Worm (Caenorhabditis elegans) whole organism, young adult: Measurements from ENCODE around the gene R10F2.5.

ENCODE experiments used
- B0019.2 ChIP-seq: fragments of 200-800 bp; sonication (Bioruptor generic); conservative IDR thresholded peaks from 2 replicates; pipeline ENCODE4 v1.3.6; 2022; ENCODE audit warnings: missing genetic modification reagents, missing genetic modification characterization, missing compliant biosample characterization
- B0261.1 ChIP-seq: sonication (generic microtip); optimal IDR thresholded peaks from 2 replicates; lab custom pipeline; 2016; ENCODE audit warnings: mild to moderate bottlenecking, missing genetic modification characterization, moderate library complexity, missing compliant biosample characterization
- F33H1.4 ChIP-seq: fragments of 200-800 bp; sonication (Bioruptor generic); IDR thresholded peaks from 2 replicates; pipeline ENCODE4 v1.3.6; 2022; ENCODE audit warnings: missing genetic modification reagents, missing genetic modification characterization, missing compliant biosample characterization
- F37B4.10 ChIP-seq: fragments of 200-800 bp; sonication (Bioruptor generic); IDR thresholded peaks from 2 replicates; pipeline ENCODE4 v1.3.6; 2022; ENCODE audit warnings: missing genetic modification characterization, missing compliant biosample characterization
- K11D2.4 ChIP-seq: fragments of 200-800 bp; sonication (Bioruptor generic); IDR thresholded peaks from 2 replicates; pipeline ENCODE4 v1.3.6; 2022; ENCODE audit warnings: missing genetic modification reagents, missing genetic modification characterization, missing compliant biosample characterization
- T26A5.8 ChIP-seq: sonication (generic microtip); optimal IDR thresholded peaks from 2 replicates; lab custom pipeline; 2016; ENCODE audit warnings: missing genetic modification characterization, missing compliant biosample characterization
- Y53G8AR.9 ChIP-seq: fragments of 200-800 bp; sonication (Bioruptor generic); conservative IDR thresholded peaks from 2 replicates; pipeline ENCODE4 v1.3.6; 2022; ENCODE audit warnings: missing genetic modification reagents, missing genetic modification characterization, missing compliant biosample characterization
- Y56A3A.18 ChIP-seq: fragments of 200-800 bp; sonication (Bioruptor generic); IDR thresholded peaks from 2 replicates; pipeline ENCODE4 v1.3.6; 2022; ENCODE audit warnings: missing genetic modification reagents, missing genetic modification characterization, missing compliant biosample characterization
- aptf-2 ChIP-seq: fragments of 200-800 bp; sonication (Bioruptor generic); conservative IDR thresholded peaks from 2 replicates; pipeline ENCODE4 v1.3.6; 2022; ENCODE audit warnings: missing genetic modification reagents, missing genetic modification characterization, missing compliant biosample characterization
- athp-1 ChIP-seq: sonication (generic microtip); optimal IDR thresholded peaks from 2 replicates; lab custom pipeline; 2017; ENCODE audit warnings: mild to moderate bottlenecking, missing genetic modification characterization, missing compliant biosample characterization
- attf-5 ChIP-seq: fragments of 200-800 bp; sonication (Bioruptor generic); optimal IDR thresholded peaks from 2 replicates; lab custom pipeline; 2018; ENCODE audit warnings: mild to moderate bottlenecking, missing genetic modification characterization, missing compliant biosample characterization
- attf-6 ChIP-seq: fragments of 200-800 bp; sonication (Bioruptor generic); IDR thresholded peaks from 2 replicates; pipeline ENCODE4 v1.3.6; 2022; ENCODE audit warnings: missing genetic modification reagents, missing genetic modification characterization, missing compliant biosample characterization
- cebp-2 ChIP-seq: fragments of 200-800 bp; sonication (Bioruptor generic); IDR thresholded peaks from 2 replicates; pipeline ENCODE4 v1.3.6; 2022; ENCODE audit warnings: missing genetic modification characterization, missing compliant biosample characterization
- ceh-100 ChIP-seq: fragments of 200-800 bp; sonication (Bioruptor generic); IDR thresholded peaks from 2 replicates; pipeline ENCODE4 v1.3.6; 2022; ENCODE audit warnings: missing genetic modification reagents, missing genetic modification characterization, missing compliant biosample characterization
- ceh-40 ChIP-seq: fragments of 200-800 bp; sonication (Bioruptor generic); IDR thresholded peaks from 2 replicates; pipeline ENCODE4 v1.3.6; 2022; ENCODE audit warnings: missing genetic modification characterization, missing compliant biosample characterization
- ceh-91 ChIP-seq: fragments of 200-800 bp; sonication (Bioruptor generic); IDR thresholded peaks from 2 replicates; pipeline ENCODE4 v1.3.6; 2022; ENCODE audit warnings: missing genetic modification reagents, missing genetic modification characterization, missing compliant biosample characterization
- dox-1 ChIP-seq: fragments of 200-800 bp; sonication (Bioruptor generic); IDR thresholded peaks from 2 replicates; pipeline ENCODE4 v1.3.6; 2022; ENCODE audit warnings: missing genetic modification reagents, missing genetic modification characterization, missing compliant biosample characterization
- efl-1 ChIP-seq: fragments of 150-350 bp; optimal IDR thresholded peaks from 2 replicates; lab custom pipeline; 2014; ENCODE audit warnings: missing biosample characterization, missing genetic modification reagents, missing genetic modification characterization
- egl-44 ChIP-seq: fragments of 200-800 bp; sonication (Bioruptor generic); IDR thresholded peaks from 2 replicates; pipeline ENCODE4 v1.3.6; 2022; ENCODE audit warnings: missing genetic modification reagents, missing genetic modification characterization, missing compliant biosample characterization
- ekl-4 ChIP-seq: fragments of 200-800 bp; sonication (Bioruptor generic); IDR thresholded peaks from 2 replicates; pipeline ENCODE4 v1.3.6; 2022; ENCODE audit warnings: missing genetic modification reagents, missing genetic modification characterization, missing compliant biosample characterization
- fkh-3 ChIP-seq: sonication (generic microtip); optimal IDR thresholded peaks from 2 replicates; lab custom pipeline; 2016; ENCODE audit warnings: mild to moderate bottlenecking, missing genetic modification characterization, missing compliant biosample characterization
- hlh-26 ChIP-seq: fragments of 200-800 bp; sonication (Bioruptor generic); conservative IDR thresholded peaks from 2 replicates; pipeline ENCODE4 v1.3.6; 2022; ENCODE audit warnings: missing genetic modification reagents, missing genetic modification characterization, missing compliant biosample characterization
- hmg-1.2 ChIP-seq: fragments of 200-800 bp; sonication (Bioruptor generic); IDR thresholded peaks from 2 replicates; pipeline ENCODE4 v1.3.6; 2022; ENCODE audit warnings: missing genetic modification reagents, missing genetic modification characterization, missing compliant biosample characterization
- hsf-1 ChIP-seq: fragments of 200-800 bp; sonication (Bioruptor generic); IDR thresholded peaks from 2 replicates; pipeline ENCODE4 v1.3.6; 2022; ENCODE audit warnings: missing genetic modification reagents, missing genetic modification characterization, missing compliant biosample characterization
- let-526 ChIP-seq: fragments of 200-800 bp; sonication (Bioruptor generic); IDR thresholded peaks from 2 replicates; pipeline ENCODE4 v1.3.6; 2022; ENCODE audit warnings: missing genetic modification reagents, missing genetic modification characterization, missing compliant biosample characterization
- madf-6 ChIP-seq: fragments of 200-800 bp; sonication (Bioruptor generic); IDR thresholded peaks from 2 replicates; pipeline ENCODE4 v1.3.6; 2022; ENCODE audit warnings: missing genetic modification reagents, missing genetic modification characterization, missing compliant biosample characterization
- madf-8 ChIP-seq: fragments of 200-800 bp; sonication (Bioruptor generic); conservative IDR thresholded peaks from 2 replicates; pipeline ENCODE4 v1.3.6; 2022; ENCODE audit warnings: missing genetic modification reagents, missing genetic modification characterization, missing compliant biosample characterization
- mcd-1 ChIP-seq: fragments of 200-800 bp; sonication (Bioruptor generic); IDR thresholded peaks from 2 replicates; pipeline ENCODE4 v1.3.6; 2022; ENCODE audit warnings: missing genetic modification reagents, missing genetic modification characterization, missing compliant biosample characterization
- mes-4 ChIP-seq: sonication (generic microtip); optimal IDR thresholded peaks from 2 replicates; lab custom pipeline; 2016; ENCODE audit warnings: missing genotype, missing genetic modification characterization, missing compliant biosample characterization
- nfya-1 ChIP-seq: sonication (generic microtip); optimal IDR thresholded peaks from 2 replicates; lab custom pipeline; 2017; ENCODE audit warnings: antibody characterized with exemption, missing compliant biosample characterization, missing genetic modification characterization, borderline replicate concordance; ENCODE audit not compliant: insufficient read depth
- nhr-120 ChIP-seq: fragments of 200-800 bp; sonication (Bioruptor generic); IDR thresholded peaks from 2 replicates; pipeline ENCODE4 v1.3.6; 2022; ENCODE audit warnings: missing genetic modification characterization, missing compliant biosample characterization
- nhr-179 ChIP-seq: sonication (generic microtip); optimal IDR thresholded peaks from 2 replicates; lab custom pipeline; 2016; ENCODE audit warnings: mild to moderate bottlenecking, missing genetic modification characterization, missing compliant biosample characterization
- rec-8 ChIP-seq, 2 experiments: sonication (generic microtip); optimal IDR thresholded peaks; 2 replicates each; lab custom pipeline; 2016; ENCODE audit warnings: mild to moderate bottlenecking in 2 of 2, missing genetic modification characterization in 2 of 2, missing genetic modification reagents in 2 of 2, missing genotype in 2 of 2, missing biosample characterization in 1 of 2, missing compliant biosample characterization in 1 of 2, moderate library complexity in 1 of 2
- repo-1 ChIP-seq: sonication (generic microtip); optimal IDR thresholded peaks from 2 replicates; lab custom pipeline; 2017; ENCODE audit warnings: mild to moderate bottlenecking, missing genetic modification characterization, missing compliant biosample characterization
- sdz-38 ChIP-seq: sonication (generic microtip); optimal IDR thresholded peaks from 2 replicates; lab custom pipeline; 2016; ENCODE audit warnings: missing genotype, missing genetic modification characterization, missing compliant biosample characterization
- snpc-3.4 ChIP-seq: sonication (generic microtip); optimal IDR thresholded peaks from 2 replicates; lab custom pipeline; 2017; ENCODE audit warnings: missing genetic modification characterization, mild to moderate bottlenecking, missing compliant biosample characterization, antibody characterized with exemption, moderate library complexity, missing genotype, missing genetic modification reagents
- snpc-4 ChIP-seq, 5 experiments: fragments of 150-350 bp in 1 of 5; sonication (generic microtip) in 4 of 5; optimal IDR thresholded peaks; 2 replicates each; lab custom pipeline; 2014 to 2018; ENCODE audit warnings: missing genetic modification characterization in 5 of 5, missing biosample characterization in 3 of 5, antibody characterized with exemption in 2 of 5, mild to moderate bottlenecking in 2 of 5, missing compliant biosample characterization in 2 of 5, missing genotype in 2 of 5, moderate library complexity in 2 of 5, missing genetic modification reagents in 1 of 5
- tlf-1 ChIP-seq: fragments of 200-800 bp; sonication (Bioruptor generic); optimal IDR thresholded peaks from 2 replicates; lab custom pipeline; 2018; ENCODE audit warnings: mild to moderate bottlenecking, missing genetic modification characterization, missing compliant biosample characterization
- ztf-18 ChIP-seq: sonication (generic microtip); optimal IDR thresholded peaks from 2 replicates; lab custom pipeline; 2016; ENCODE audit warnings: missing genotype, mild to moderate bottlenecking, missing genetic modification characterization, missing compliant biosample characterization
- ztf-22 ChIP-seq: fragments of 200-800 bp; sonication (Bioruptor generic); optimal IDR thresholded peaks from 2 replicates; lab custom pipeline; 2018; ENCODE audit warnings: mild to moderate bottlenecking, missing genetic modification characterization, moderate library complexity, missing compliant biosample characterization
- ztf-26 ChIP-seq: sonication (generic microtip); optimal IDR thresholded peaks from 2 replicates; lab custom pipeline; 2017; ENCODE audit warnings: missing genetic modification characterization, missing compliant biosample characterization
- ztf-28 ChIP-seq: fragments of 200-800 bp; sonication (Bioruptor generic); IDR thresholded peaks from 2 replicates; pipeline ENCODE4 v1.3.6; 2022; ENCODE audit warnings: missing genetic modification reagents, missing genetic modification characterization, missing compliant biosample characterization

The R10F2.5 gene

ce11 chrIII:2946626-2947168 lies 22.1 kb upstream of the R10F2.5 start, which contains the start of gene H05C05.1 (continued):
- TF ChIP-seq hsf-1 (GFP tag; lab: Robert Waterston, UW), result peak; percentile 60; the same call in 1 of the 2 replicates
- TF ChIP-seq rec-8 (tag; optimal IDR thresholded peaks at IDR 0.05; lab: Kevin White, UChicago), result no peak
- peak; percentile 98 for TF ChIP-seq F33H1.4
- no peak for TF ChIP-seq F37B4.10 (GFP tag; lab: Robert Waterston, UW)
- TF ChIP-seq ekl-4 (GFP tag; lab: Robert Waterston, UW), result peak; percentile 63
- TF ChIP-seq madf-8, result peak; percentile 87
- peak; percentile 78 for TF ChIP-seq ceh-91
- TF ChIP-seq repo-1 (tag; lab: Kevin White, UChicago), result no peak
- TF ChIP-seq athp-1 (tag; lab: Kevin White, UChicago), result peak; percentile 20

ce11 chrIII:2946101-2946500 lies 21.5 kb upstream of the R10F2.5 start, which contains the start of gene H05C05.4:
Gene H05C05.4 (minus strand): TSS chrIII:2946201.
- no peak for TF ChIP-seq B0019.2
- TF ChIP-seq tlf-1, result no peak
- 0 out of 2 replicates have a peak, but pooled peaks have one; percentile 3 for TF ChIP-seq madf-6

DNA sequence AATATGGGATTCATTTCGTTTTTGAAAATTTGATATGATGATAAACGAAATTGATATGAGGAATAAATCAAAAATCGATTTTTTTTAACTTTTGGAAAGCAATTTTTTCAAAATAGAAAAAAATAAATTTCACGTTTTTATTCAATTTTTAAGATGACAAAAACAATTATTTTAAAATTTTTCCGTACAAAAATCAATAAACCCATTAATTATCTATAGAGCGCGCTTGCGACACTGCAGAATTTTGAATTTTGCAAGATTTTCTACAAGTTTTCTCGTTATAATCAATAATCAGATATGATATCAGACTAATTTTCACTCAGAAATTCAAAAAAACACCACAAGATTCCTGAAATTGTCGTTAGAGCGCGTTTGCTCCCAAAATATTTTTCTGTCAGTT lies 19.4 kb upstream of the R10F2.5 start, which contains the start of gene R10F2.6:
R10F2.6 (minus strand) TSS at position 101 of the 400 bp plus-strand sequence.
- TF ChIP-seq hmg-1.2 (GFP tag; lab: Robert Waterston, UW), result no peak
- no peak for TF ChIP-seq K11D2.4 (GFP tag; lab: Robert Waterston, UW)
- no peak for TF ChIP-seq hlh-26
- no peak for TF ChIP-seq Y56A3A.18
- no peak for TF ChIP-seq Y53G8AR.9 (GFP tag; lab: Robert Waterston, UW)
- TF ChIP-seq attf-5, result no peak
- TF ChIP-seq sdz-38 (tag; lab: Kevin White, UChicago), result no peak
- TF ChIP-seq cebp-2 (GFP tag; lab: Robert Waterston, UW), result no peak
- TF ChIP-seq dox-1 (GFP tag; lab: Robert Waterston, UW), result no peak
- TF ChIP-seq mcd-1 (GFP tag; lab: Robert Waterston, UW), result no peak
- TF ChIP-seq T26A5.8 (tag; lab: Kevin White, UChicago), result no peak
- TF ChIP-seq nfya-1 (tag; lab: Kevin White, UChicago), result no peak
- TF ChIP-seq athp-1 (tag; lab: Kevin White, UChicago), result no peak
- no peak for TF ChIP-seq aptf-2 (GFP tag; lab: Robert Waterston, UW)
- TF ChIP-seq attf-6, result no peak
- TF ChIP-seq fkh-3, result no peak
- no peak for TF ChIP-seq ztf-18 (tag; lab: Kevin White, UChicago)
- TF ChIP-seq nhr-179 (tag; lab: Kevin White, UChicago), result no peak
- no peak for TF ChIP-seq ceh-100

ce11 chrIII:2941578-2941977 lies 17.0 kb upstream of the R10F2.5 start:
- TF ChIP-seq mcd-1 (GFP tag; lab: Robert Waterston, UW) (no peak), ceh-40 (GFP tag; lab: Robert Waterston, UW) (no peak), ztf-22 (GFP tag; lab: Kevin White, UChicago) (no peak), mes-4 (tag; lab: Kevin White, UChicago) (no peak), tlf-1 (no peak), snpc-4 (GFP tag; optimal IDR thresholded peaks at IDR 0.05; lab: Kevin White, UChicago) (no peak), snpc-4 (tag; optimal IDR thresholded peaks at IDR 0.05; lab: Kevin White, UChicago) (no peak), efl-1 (GFP tag; lab: Kevin White, UChicago) (no peak), B0261.1 (no peak), egl-44 (no peak), ztf-28 (GFP tag; lab: Robert Waterston, UW) (no peak), let-526 (no peak), nhr-120 (GFP tag; lab: Robert Waterston, UW) (no peak), snpc-3.4 (tag; lab: Kevin White, UChicago) (no peak), ztf-26 (tag; lab: Kevin White, UChicago) (no peak)
